Fruit fly (Drosophila melanogaster) whole organism, adult: ENCODE measurements around the gene CG13994.

Experiments used
- CG11617 ChIP-seq: fragments of 200-800 bp; sonication (Bioruptor generic); optimal IDR thresholded peaks from 2 replicates; lab custom pipeline; 2017; ENCODE audit warnings: mild to moderate bottlenecking, missing biosample characterization, missing genetic modification reagents, missing genetic modification characterization
- CG12768 ChIP-seq: fragments of 200-800 bp; sonication (Bioruptor generic); optimal IDR thresholded peaks from 2 replicates; lab custom pipeline; 2017; ENCODE audit warnings: missing biosample characterization, missing genetic modification characterization, mild to moderate bottlenecking, moderate library complexity, missing genetic modification reagents
- CG14711 ChIP-seq: fragments of 200-800 bp; sonication (Bioruptor generic); optimal IDR thresholded peaks from 2 replicates; lab custom pipeline; 2018; ENCODE audit warnings: missing biosample characterization, mild to moderate bottlenecking, missing genetic modification characterization, moderate library complexity
- CG1620 ChIP-seq: fragments of 200-800 bp; sonication (Bioruptor generic); optimal IDR thresholded peaks from 2 replicates; lab custom pipeline; 2016; ENCODE audit warnings: missing biosample characterization, missing genetic modification characterization
- CG33017 ChIP-seq: fragments of 200-800 bp; sonication (Bioruptor generic); optimal IDR thresholded peaks from 2 replicates; lab custom pipeline; 2018; ENCODE audit warnings: missing biosample characterization, mild to moderate bottlenecking, missing genetic modification characterization, moderate library complexity
- CG5204 ChIP-seq: fragments of 200-800 bp; sonication (Bioruptor generic); optimal IDR thresholded peaks from 2 replicates; lab custom pipeline; 2016; ENCODE audit warnings: missing biosample characterization, missing genetic modification characterization
- CG7045 ChIP-seq: fragments of 200-800 bp; sonication (Bioruptor generic); optimal IDR thresholded peaks from 2 replicates; lab custom pipeline; 2017; ENCODE audit warnings: missing biosample characterization, mild to moderate bottlenecking, missing genetic modification characterization
- CG7101 ChIP-seq: fragments of 200-800 bp; sonication (Bioruptor generic); optimal IDR thresholded peaks from 2 replicates; lab custom pipeline; 2018; ENCODE audit warnings: missing biosample characterization, mild to moderate bottlenecking, missing genetic modification characterization, moderate library complexity
- Clk ChIP-seq: fragments of 200-800 bp; sonication (Bioruptor generic); optimal IDR thresholded peaks from 2 replicates; lab custom pipeline; 2017; ENCODE audit warnings: missing biosample characterization, missing genetic modification characterization
- Crg-1 ChIP-seq: fragments of 200-800 bp; sonication (Bioruptor generic); optimal IDR thresholded peaks from 2 replicates; lab custom pipeline; 2016; ENCODE audit warnings: missing biosample characterization, missing genetic modification characterization
- Hr96 ChIP-seq: fragments of 200-800 bp; sonication (Bioruptor generic); optimal IDR thresholded peaks from 2 replicates; lab custom pipeline; 2016; ENCODE audit warnings: missing biosample characterization, missing genetic modification characterization
- Mnt ChIP-seq: fragments of 200-800 bp; sonication (Bioruptor generic); optimal IDR thresholded peaks from 2 replicates; lab custom pipeline; 2016; ENCODE audit warnings: missing biosample characterization, mild to moderate bottlenecking, missing genetic modification characterization
- bab1 ChIP-seq: fragments of 200-800 bp; sonication (Bioruptor generic); optimal IDR thresholded peaks from 3 replicates; lab custom pipeline; 2019; ENCODE audit warnings: missing biosample characterization, mild to moderate bottlenecking, missing genetic modification characterization, moderate library complexity
- cic ChIP-seq: fragments of 200-800 bp; sonication (Bioruptor generic); optimal IDR thresholded peaks from 2 replicates; lab custom pipeline; 2017; ENCODE audit warnings: missing biosample characterization, mild to moderate bottlenecking, missing genetic modification characterization, moderate library complexity
- cnc ChIP-seq, 2 experiments: fragments of >200 bp; optimal IDR thresholded peaks; 2 replicates each; lab custom pipeline; 2017
- kay ChIP-seq: fragments of 200-800 bp; sonication (Bioruptor generic); peaks from one replicate; lab custom pipeline; 2016; ENCODE audit warnings: missing biosample characterization, missing genetic modification characterization, borderline replicate concordance
- ovo ChIP-seq: fragments of 200-800 bp; sonication (Bioruptor generic); optimal IDR thresholded peaks from 2 replicates; lab custom pipeline; 2016; ENCODE audit warnings: missing biosample characterization, missing genetic modification characterization
- pad ChIP-seq: fragments of 200-800 bp; sonication (Bioruptor generic); optimal IDR thresholded peaks from 3 replicates; lab custom pipeline; 2017; ENCODE audit warnings: missing biosample characterization, missing genetic modification characterization, mild to moderate bottlenecking, moderate library complexity, missing genetic modification reagents
- tj ChIP-seq: fragments of 200-800 bp; sonication (Bioruptor generic); optimal IDR thresholded peaks from 3 replicates; lab custom pipeline; 2017; ENCODE audit warnings: missing biosample characterization, mild to moderate bottlenecking, missing genetic modification characterization, moderate library complexity
- toe ChIP-seq: fragments of 200-800 bp; sonication (Bioruptor generic); optimal IDR thresholded peaks from 2 replicates; lab custom pipeline; 2016; ENCODE audit warnings: missing biosample characterization, missing genetic modification characterization

Gene CG13994

dm6 chr2L:6062382-6063082 lies at the start of gene CG13994, which contains the start of gene ND-51:
Gene CG13994, plus strand, starts transcription at chr2L:6062989.
Gene ND-51, minus strand, starts transcription at chr2L:6062757.
- TF ChIP-seq toe (peak; percentile 94), ovo (GFP tag; lab: Kevin White, UChicago) (peak; percentile 74), CG7045 (GFP tag; lab: Kevin White, UChicago) (peak; percentile 83), tj (GFP tag; lab: Kevin White, UChicago) (peak; percentile 61), CG33017 (tag; lab: Kevin White, UChicago) (peak; percentile 81), CG11617 (GFP tag; lab: Kevin White, UChicago) (peak; percentile 83), Hr96 (GFP tag; lab: Kevin White, UChicago) (peak; percentile 87), Crg-1 (GFP tag; lab: Kevin White, UChicago) (peak; percentile 61), cic (GFP tag; lab: Kevin White, UChicago) (peak; percentile 80), Mnt (peak; percentile 77), CG1620 (GFP tag; lab: Kevin White, UChicago) (peak; percentile 85), CG5204 (no peak), kay (GFP tag; lab: Kevin White, UChicago) (no peak), CG14711 (peak; percentile 78), cnc (optimal IDR thresholded peaks at IDR 0.05; lab: Kevin White, UChicago) (no peak), CG7101 (peak; percentile 79), pad (peak; percentile 67), bab1 (GFP tag; lab: Kevin White, UChicago) (peak; percentile 86), Clk (GFP tag; lab: Kevin White, UChicago) (peak; percentile 81), CG12768 (GFP tag; lab: Kevin White, UChicago) (peak; percentile 76)

DNA sequence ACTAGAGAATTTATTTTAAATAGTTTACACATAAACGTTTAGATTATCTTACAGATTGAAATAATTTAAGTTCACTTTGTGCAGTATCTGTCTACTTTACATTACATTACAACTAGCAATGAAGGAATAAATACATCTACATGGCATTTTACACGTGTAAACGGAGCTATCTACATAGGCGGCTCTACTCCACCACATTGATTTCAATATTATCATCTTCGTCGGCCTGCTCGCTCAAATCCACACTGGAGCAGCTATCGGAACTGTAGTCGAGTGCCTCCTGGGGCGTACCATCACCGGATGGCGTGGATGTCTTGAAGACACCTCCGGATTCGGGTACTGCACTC lies 49.7 kb upstream of the CG13994 start:
- TF ChIP-seq bab1 (GFP tag; lab: Kevin White, UChicago), result no peak
- TF ChIP-seq CG12768 (GFP tag; lab: Kevin White, UChicago), result no peak
- TF ChIP-seq cic (GFP tag; lab: Kevin White, UChicago), result no peak
- TF ChIP-seq CG7045 (GFP tag; lab: Kevin White, UChicago), result no peak
- no peak for TF ChIP-seq CG7101
- TF ChIP-seq Crg-1 (GFP tag; lab: Kevin White, UChicago), result no peak
- no peak for TF ChIP-seq toe
- TF ChIP-seq CG1620 (GFP tag; lab: Kevin White, UChicago), result no peak
- TF ChIP-seq CG5204, result no peak

DNA sequence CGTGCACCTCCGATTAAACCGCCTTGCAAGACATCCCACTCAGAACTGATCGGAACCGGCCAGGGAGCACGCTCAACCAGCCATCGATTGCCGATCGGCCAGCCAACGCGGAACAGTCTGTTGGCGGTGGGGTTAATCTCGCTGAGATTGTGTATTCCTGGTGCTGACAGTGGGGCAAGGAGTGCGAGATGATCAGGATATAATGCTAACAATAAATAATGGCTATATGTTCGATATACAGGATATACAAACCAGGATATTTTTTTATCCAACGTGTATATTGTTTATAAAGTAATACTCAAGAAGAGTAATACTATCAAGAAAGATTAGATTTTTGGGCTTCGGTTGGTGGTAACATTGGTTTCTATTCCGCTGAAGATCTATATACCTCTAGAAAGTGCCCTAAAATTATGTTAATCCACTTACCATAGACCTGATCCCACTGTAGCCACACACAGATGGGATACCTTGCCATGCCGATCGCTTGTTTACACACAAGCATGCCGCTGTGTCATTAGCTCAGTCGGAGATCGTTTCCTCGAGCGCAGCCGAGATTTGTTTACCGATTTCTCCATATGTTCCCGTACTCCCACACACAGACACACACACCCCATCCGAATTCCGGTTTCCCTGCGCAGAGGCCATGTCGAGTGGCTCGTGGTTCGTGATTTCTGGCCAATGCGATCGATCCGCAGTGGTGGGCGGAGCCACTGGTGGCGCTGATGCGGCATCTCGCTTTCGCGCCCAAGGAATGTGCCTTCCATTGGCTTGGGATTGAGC lies 43.2 kb upstream of the CG13994 start, which contains the start of gene H2.0:
Gene H2.0 (minus strand): TSS at position 51 of the 780 bp plus-strand sequence.
- no peak for TF ChIP-seq bab1 (GFP tag; lab: Kevin White, UChicago)
- TF ChIP-seq pad, result no peak

DNA sequence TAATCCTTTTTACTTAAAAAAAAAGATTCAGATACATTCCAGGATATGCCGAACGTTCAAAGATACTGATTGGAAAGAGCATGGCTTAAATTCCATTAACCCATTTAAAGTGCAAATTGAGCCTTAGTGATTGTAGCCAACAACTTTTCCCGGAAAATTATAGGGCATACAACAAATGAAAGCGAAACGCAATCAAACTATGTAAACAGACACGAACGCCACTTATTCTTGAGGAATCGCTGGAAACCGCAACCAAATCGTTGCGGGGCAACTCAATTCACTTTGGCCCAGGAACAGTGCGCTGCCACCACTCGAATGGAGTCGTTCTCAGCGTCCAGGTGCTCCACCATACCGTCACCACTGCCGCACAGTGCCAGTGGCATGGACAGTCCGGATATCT lies 42.3 kb upstream of the CG13994 start, which contains the start of gene CG13996:
Gene CG13996 (plus strand): TSS at position 301 of the 400 bp plus-strand sequence.
- TF ChIP-seq tj (GFP tag; lab: Kevin White, UChicago) (no peak), Mnt (no peak), toe (no peak), cnc (optimal IDR thresholded peaks at IDR 0.05; lab: Kevin White, UChicago) (no peak), CG1620 (GFP tag; lab: Kevin White, UChicago) (no peak), CG7045 (GFP tag; lab: Kevin White, UChicago) (no peak)

DNA sequence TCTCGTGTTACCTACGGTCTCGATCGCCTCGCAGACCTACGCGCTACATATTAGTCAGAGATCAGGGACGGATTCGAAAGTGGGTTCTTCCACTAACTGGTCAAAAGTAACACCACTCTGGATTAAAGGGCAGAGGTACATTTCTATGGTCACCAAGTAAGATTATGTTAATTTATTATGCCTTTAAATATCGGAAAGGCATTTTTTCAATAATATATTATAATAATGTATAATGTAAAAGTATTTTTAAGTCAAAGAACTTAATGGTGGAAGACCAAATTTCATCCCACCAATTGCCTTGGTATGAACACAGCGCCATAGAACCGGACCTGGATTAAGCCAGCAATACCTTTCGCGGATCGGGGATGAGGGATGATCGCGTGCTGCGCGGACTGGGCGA lies 40.0 kb upstream of the CG13994 start:
- TF ChIP-seq CG11617 (GFP tag; lab: Kevin White, UChicago) (no peak), toe (no peak), CG14711 (no peak), CG7045 (GFP tag; lab: Kevin White, UChicago) (no peak), bab1 (GFP tag; lab: Kevin White, UChicago) (no peak), CG12768 (GFP tag; lab: Kevin White, UChicago) (no peak), Crg-1 (GFP tag; lab: Kevin White, UChicago) (no peak), CG1620 (GFP tag; lab: Kevin White, UChicago) (no peak), Clk (GFP tag; lab: Kevin White, UChicago) (no peak), kay (GFP tag; lab: Kevin White, UChicago) (no peak), CG5204 (no peak), Hr96 (GFP tag; lab: Kevin White, UChicago) (no peak), CG7101 (no peak), Mnt (no peak), pad (no peak), ovo (GFP tag; lab: Kevin White, UChicago) (no peak), cnc (optimal IDR thresholded peaks at IDR 0.05; lab: Kevin White, UChicago) (no peak), CG33017 (tag; lab: Kevin White, UChicago) (no peak), tj (GFP tag; lab: Kevin White, UChicago) (no peak), cic (GFP tag; lab: Kevin White, UChicago) (no peak)

- TF ChIP-seq CG7101, result no peak
- TF ChIP-seq Mnt, result peak; percentile 54
Measured at dm6 chr2L:6024345-6024907, 38.4 kb upstream of the CG13994 start, which contains the start of gene CG9107. Gene CG9107, minus strand, starts transcription at chr2L:6024539.
